Fruit fly (Drosophila melanogaster) whole organism, embryonic: ENCODE measurements around the gene Pisd.

Experiments used
- Ada2b ChIP-seq: fragments of 200-800 bp; sonication (Bioruptor generic); IDR thresholded peaks from 2 replicates; pipeline ENCODE4 v1.3.6; 2022; ENCODE audit warnings: missing biosample characterization, missing genetic modification characterization
- Atf3 ChIP-seq: fragments of 200-800 bp; sonication (Bioruptor generic); optimal IDR thresholded peaks from 3 replicates; lab custom pipeline; 2016; ENCODE audit warnings: missing biosample characterization, missing genetic modification characterization
- Atf6 ChIP-seq: fragments of 200-800 bp; sonication (Bioruptor generic); IDR thresholded peaks from 2 replicates; pipeline ENCODE4 v1.3.6; 2022; ENCODE audit warnings: missing biosample characterization, missing genetic modification characterization
- BEAF-32 ChIP-seq: fragments of 200-800 bp; sonication (Bioruptor generic); optimal IDR thresholded peaks from 3 replicates; lab custom pipeline; 2017; ENCODE audit warnings: missing biosample characterization, missing genetic modification characterization, mild to moderate bottlenecking, moderate library complexity, missing genetic modification reagents
- CG10209 ChIP-seq: fragments of 200-800 bp; sonication (Bioruptor generic); optimal IDR thresholded peaks from 3 replicates; lab custom pipeline; 2017; ENCODE audit warnings: missing biosample characterization, mild to moderate bottlenecking, missing genetic modification characterization, missing genetic modification reagents
- CG1024 ChIP-seq: fragments of 200-800 bp; sonication (Bioruptor generic); IDR thresholded peaks from 2 replicates; pipeline ENCODE4 v1.3.6; 2022; ENCODE audit warnings: missing biosample characterization, missing genetic modification characterization
- CG10462 ChIP-seq: fragments of 200-800 bp; sonication (Bioruptor generic); optimal IDR thresholded peaks from 2 replicates; lab custom pipeline; 2016; ENCODE audit warnings: missing biosample characterization, missing genetic modification characterization
- CG11456 ChIP-seq: fragments of 200-800 bp; sonication (Bioruptor generic); IDR thresholded peaks from 3 replicates; pipeline ENCODE4 v1.3.6; 2022; ENCODE audit warnings: missing biosample characterization, missing genetic modification characterization
- CG11695 ChIP-seq: fragments of 200-800 bp; sonication (Bioruptor generic); IDR thresholded peaks from 3 replicates; pipeline ENCODE4 v1.3.6; 2022; ENCODE audit warnings: missing biosample characterization, missing genetic modification characterization
- CG13894 ChIP-seq: fragments of 200-800 bp; sonication (Bioruptor generic); optimal IDR thresholded peaks from 3 replicates; lab custom pipeline; 2018; ENCODE audit warnings: missing biosample characterization, mild to moderate bottlenecking, missing genetic modification characterization, moderate library complexity
- CG2120 ChIP-seq: fragments of 200-800 bp; sonication (Bioruptor generic); optimal IDR thresholded peaks from 3 replicates; lab custom pipeline; 2016; ENCODE audit warnings: missing biosample characterization, missing genetic modification characterization
- CG2199 ChIP-seq: fragments of 200-800 bp; sonication (Bioruptor generic); IDR thresholded peaks from 3 replicates; pipeline ENCODE4 v1.3.6; 2022; ENCODE audit warnings: missing biosample characterization, missing genetic modification characterization
- CG31388 ChIP-seq: fragments of 200-800 bp; sonication (Bioruptor generic); optimal IDR thresholded peaks from 2 replicates; lab custom pipeline; 2016; ENCODE audit warnings: missing biosample characterization, missing genetic modification characterization
- CG32532 ChIP-seq: fragments of 200-800 bp; sonication (Bioruptor generic); IDR thresholded peaks from 2 replicates; pipeline ENCODE4 v1.3.6; 2022; ENCODE audit warnings: missing biosample characterization, missing genetic modification characterization
- CG3838 ChIP-seq: fragments of 200-800 bp; sonication (Bioruptor generic); optimal IDR thresholded peaks from 3 replicates; lab custom pipeline; 2016; ENCODE audit warnings: missing biosample characterization, missing genetic modification characterization
- CG42726 ChIP-seq: fragments of 200-800 bp; sonication (Bioruptor generic); IDR thresholded peaks from 2 replicates; pipeline ENCODE4 v1.3.6; 2022; ENCODE audit warnings: missing biosample characterization, missing genetic modification characterization; ENCODE audit not compliant: partially characterized antibody
- CG5953 ChIP-seq: fragments of 200-800 bp; sonication (Bioruptor generic); IDR thresholded peaks from 2 replicates; pipeline ENCODE4 v1.3.6; 2022; ENCODE audit warnings: missing biosample characterization, missing genetic modification characterization
- CG6272 ChIP-seq: fragments of 200-800 bp; sonication (Bioruptor generic); IDR thresholded peaks from 2 replicates; pipeline ENCODE4 v1.3.6; 2022; ENCODE audit warnings: missing biosample characterization, missing genetic modification characterization
- CG6813 ChIP-seq: fragments of 200-800 bp; sonication (Bioruptor generic); optimal IDR thresholded peaks from 2 replicates; lab custom pipeline; 2017; ENCODE audit warnings: missing biosample characterization, missing genetic modification characterization, mild to moderate bottlenecking, moderate library complexity, missing genetic modification reagents
- CTCF ChIP-seq: fragments of 200-800 bp; sonication (Bioruptor generic); optimal IDR thresholded peaks from 2 replicates; lab custom pipeline; 2017; ENCODE audit warnings: missing biosample characterization, mild to moderate bottlenecking, missing genetic modification characterization, moderate library complexity
- CrebB ChIP-seq: fragments of 200-800 bp; sonication (Bioruptor generic); optimal IDR thresholded peaks from 3 replicates; lab custom pipeline; 2018; ENCODE audit warnings: missing biosample characterization, mild to moderate bottlenecking, missing genetic modification characterization
- Dref ChIP-seq: fragments of 200-800 bp; sonication (Bioruptor generic); IDR thresholded peaks from 2 replicates; pipeline ENCODE4 v1.3.6; 2022; ENCODE audit warnings: missing biosample characterization, missing genetic modification characterization
- E2f2 ChIP-seq: fragments of 200-800 bp; sonication (Bioruptor generic); IDR thresholded peaks from 2 replicates; pipeline ENCODE4 v1.3.6; 2022; ENCODE audit warnings: missing biosample characterization, missing genetic modification characterization
- Hmr ChIP-seq: fragments of 200-800 bp; sonication (Bioruptor generic); optimal IDR thresholded peaks from 3 replicates; lab custom pipeline; 2017; ENCODE audit warnings: mild to moderate bottlenecking, missing biosample characterization, missing genetic modification reagents, missing genetic modification characterization
- Hr51 ChIP-seq, 2 experiments: fragments of 200-800 bp; sonication (Bioruptor generic); optimal IDR thresholded peaks; 2 replicates in 1 of 2; 3 replicates in 1 of 2; lab custom pipeline; 2016 to 2018; ENCODE audit warnings: missing biosample characterization in 2 of 2, missing genetic modification characterization in 2 of 2, mild to moderate bottlenecking in 1 of 2, moderate library complexity in 1 of 2
- Med ChIP-seq: fragments of 200-800 bp; sonication (Bioruptor generic); peaks from one replicate; lab custom pipeline; 2016; ENCODE audit warnings: missing biosample characterization, missing genetic modification characterization, mild to moderate bottlenecking, inconsistent platforms, moderate library complexity
- NfI ChIP-seq: fragments of 200-800 bp; sonication (Bioruptor generic); optimal IDR thresholded peaks from 3 replicates; lab custom pipeline; 2018; ENCODE audit warnings: missing biosample characterization, mild to moderate bottlenecking, missing genetic modification characterization, moderate library complexity
- Ptx1 ChIP-seq: fragments of 200-800 bp; sonication (Bioruptor generic); IDR thresholded peaks from 2 replicates; pipeline ENCODE4 v1.3.6; 2022; ENCODE audit warnings: missing biosample characterization, missing genetic modification characterization
- Sox100B ChIP-seq: fragments of 200-800 bp; sonication (Bioruptor generic); optimal IDR thresholded peaks from 3 replicates; lab custom pipeline; 2018; ENCODE audit warnings: missing biosample characterization, mild to moderate bottlenecking, missing genetic modification characterization
- Sox102F ChIP-seq: fragments of 200-800 bp; sonication (Bioruptor generic); optimal IDR thresholded peaks from 2 replicates; lab custom pipeline; 2018; ENCODE audit warnings: missing biosample characterization, mild to moderate bottlenecking, missing genetic modification characterization, moderate library complexity
- Sry-δ ChIP-seq: fragments of 200-800 bp; sonication (Bioruptor generic); optimal IDR thresholded peaks from 2 replicates; lab custom pipeline; 2016; ENCODE audit warnings: missing biosample characterization, missing genetic modification characterization
- Stat92E ChIP-seq, 3 experiments: fragments of >200 bp in 2 of 3; fragments of 200-800 bp in 1 of 3; sonication (Bioruptor generic) in 1 of 3; optimal IDR thresholded peaks; 2 replicates each; lab custom pipeline; 2017 to 2019; ENCODE audit warnings: missing biosample characterization in 3 of 3, missing genetic modification characterization in 3 of 3, mild to moderate bottlenecking in 1 of 3, moderate library complexity in 1 of 3
- ab ChIP-seq: fragments of 200-800 bp; sonication (Bioruptor generic); optimal IDR thresholded peaks from 2 replicates; lab custom pipeline; 2016; ENCODE audit warnings: missing biosample characterization, missing genetic modification characterization
- ara ChIP-seq: fragments of 200-800 bp; sonication (Bioruptor generic); IDR thresholded peaks from 2 replicates; pipeline ENCODE4 v1.3.6; 2022; ENCODE audit warnings: missing biosample characterization, missing genetic modification characterization
- ase ChIP-seq: fragments of 200-800 bp; sonication (Bioruptor generic); IDR thresholded peaks from 3 replicates; pipeline ENCODE4 v1.3.6; 2022; ENCODE audit warnings: missing biosample characterization, missing genetic modification characterization
- bsh ChIP-seq, 2 experiments: fragments of 200-800 bp; sonication (Bioruptor generic); optimal IDR thresholded peaks; 2 replicates each; lab custom pipeline; 2017 to 2018; ENCODE audit warnings: mild to moderate bottlenecking in 2 of 2, missing biosample characterization in 2 of 2, missing genetic modification characterization in 2 of 2, moderate library complexity in 1 of 2
- croc ChIP-seq: fragments of 200-800 bp; sonication (Bioruptor generic); conservative IDR thresholded peaks from 3 replicates; pipeline ENCODE4 v1.3.6; 2022; ENCODE audit warnings: missing biosample characterization, missing genetic modification characterization
- dmrt99B ChIP-seq: fragments of 200-800 bp; sonication (Bioruptor generic); optimal IDR thresholded peaks from 2 replicates; lab custom pipeline; 2018; ENCODE audit warnings: missing biosample characterization, mild to moderate bottlenecking, missing genetic modification characterization, moderate library complexity
- emc ChIP-seq: fragments of 200-800 bp; sonication (Bioruptor generic); optimal IDR thresholded peaks from 2 replicates; lab custom pipeline; 2016; ENCODE audit warnings: missing biosample characterization, missing genetic modification characterization
- fd3F ChIP-seq: fragments of 200-800 bp; sonication (Bioruptor generic); optimal IDR thresholded peaks from 2 replicates; lab custom pipeline; 2018; ENCODE audit warnings: missing biosample characterization, mild to moderate bottlenecking, missing genetic modification characterization, moderate library complexity
- fru ChIP-seq: fragments of >200 bp; optimal IDR thresholded peaks from 2 replicates; lab custom pipeline; 2017
- gem ChIP-seq: fragments of 200-800 bp; sonication (Bioruptor generic); optimal IDR thresholded peaks from 2 replicates; lab custom pipeline; 2019; ENCODE audit warnings: missing biosample characterization, mild to moderate bottlenecking, missing genetic modification characterization, moderate library complexity
- gfzf ChIP-seq: fragments of 200-800 bp; sonication (Bioruptor generic); optimal IDR thresholded peaks from 2 replicates; lab custom pipeline; 2016; ENCODE audit warnings: missing biosample characterization, mild to moderate bottlenecking, missing genetic modification characterization, moderate library complexity
- grau ChIP-seq: fragments of 200-800 bp; optimal IDR thresholded peaks from 3 replicates; lab custom pipeline; 2019; ENCODE audit warnings: missing biosample characterization, mild to moderate bottlenecking, missing genetic modification characterization, moderate library complexity
- knrl ChIP-seq: fragments of 200-800 bp; sonication (Bioruptor generic); IDR thresholded peaks from 3 replicates; pipeline ENCODE4 v1.3.6; 2022; ENCODE audit warnings: missing biosample characterization, missing genetic modification characterization; ENCODE audit not compliant: partially characterized antibody
- pho ChIP-seq: fragments of 200-800 bp; sonication (Bioruptor generic); optimal IDR thresholded peaks from 2 replicates; lab custom pipeline; 2016; ENCODE audit warnings: missing biosample characterization, missing genetic modification characterization
- pnt ChIP-seq: fragments of 200-800 bp; sonication (Bioruptor generic); optimal IDR thresholded peaks from 3 replicates; lab custom pipeline; 2016; ENCODE audit warnings: missing biosample characterization, missing genetic modification characterization
- row ChIP-seq: fragments of 200-800 bp; sonication (Bioruptor generic); IDR thresholded peaks from 3 replicates; pipeline ENCODE4 v1.3.6; 2022; ENCODE audit warnings: missing biosample characterization, missing genetic modification characterization
- sens-2 ChIP-seq: fragments of 200-800 bp; sonication (Bioruptor generic); IDR thresholded peaks from 2 replicates; pipeline ENCODE4 v1.3.6; 2022; ENCODE audit warnings: missing biosample characterization, missing genetic modification characterization
- slou ChIP-seq: fragments of 200-800 bp; sonication (Bioruptor generic); optimal IDR thresholded peaks from 3 replicates; lab custom pipeline; 2016; ENCODE audit warnings: missing biosample characterization, missing genetic modification characterization

The Pisd gene

dm6 chr3R:24068830-24069229, 18.2 kb downstream of the Pisd start (continued):
- TF ChIP-seq Atf6 (GFP tag; lab: Robert Waterston, UW): 0 out of 2 replicates have a peak, but pooled peaks have one; percentile 25
- TF ChIP-seq CG10209 (GFP tag; lab: Kevin White, UChicago): peak; percentile 23
- peak; percentile 12 for TF ChIP-seq fd3F (GFP tag; lab: Kevin White, UChicago)
- TF ChIP-seq CG32532: peak; percentile 57; the same call in 1 of the 2 replicates
- peak; percentile 30 for TF ChIP-seq Hmr
- no peak for TF ChIP-seq ara (GFP tag; lab: Robert Waterston, UW)
- TF ChIP-seq CG31388: no peak
- TF ChIP-seq sens-2 (GFP tag; lab: Robert Waterston, UW): no peak
- TF ChIP-seq Med (GFP tag; lab: Kevin White, UChicago): peak; percentile 64
- peak; percentile 6 for TF ChIP-seq pho (GFP tag; lab: Kevin White, UChicago)
- no peak for TF ChIP-seq CG5953 (GFP tag; lab: Robert Waterston, UW)
- TF ChIP-seq dmrt99B (tag; lab: Kevin White, UChicago): no peak
- peak; percentile 49 for TF ChIP-seq grau (tag; lab: Kevin White, UChicago)
- TF ChIP-seq Stat92E (GFP tag; optimal IDR thresholded peaks at IDR 0.05; lab: Kevin White, UChicago): no peak
- TF ChIP-seq CrebB: no peak

DNA sequence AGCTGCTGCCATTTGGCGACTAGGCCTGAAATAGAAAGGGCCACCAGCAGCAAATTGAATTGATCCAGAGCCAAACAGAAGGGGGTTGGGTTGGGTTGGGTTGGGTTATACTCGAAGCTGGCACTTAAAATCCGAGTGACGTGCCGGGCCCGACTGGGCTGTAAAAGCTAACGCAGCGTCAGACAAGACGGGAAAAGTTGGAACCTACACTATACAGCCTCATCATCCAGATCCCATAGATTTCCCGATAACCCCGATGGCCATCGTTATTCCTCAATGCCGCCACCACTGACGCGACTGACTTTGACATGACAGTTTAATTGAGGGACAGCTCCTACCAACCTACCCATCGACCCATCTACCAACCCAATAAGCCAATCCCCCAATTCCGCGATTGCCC, 19.4 kb downstream of the Pisd start:
- TF ChIP-seq emc (GFP tag; lab: Kevin White, UChicago): no peak
- no peak for TF ChIP-seq CG2120
- no peak for TF ChIP-seq knrl
- peak; percentile 96 for TF ChIP-seq CG13894 (tag; lab: Kevin White, UChicago)

DNA sequence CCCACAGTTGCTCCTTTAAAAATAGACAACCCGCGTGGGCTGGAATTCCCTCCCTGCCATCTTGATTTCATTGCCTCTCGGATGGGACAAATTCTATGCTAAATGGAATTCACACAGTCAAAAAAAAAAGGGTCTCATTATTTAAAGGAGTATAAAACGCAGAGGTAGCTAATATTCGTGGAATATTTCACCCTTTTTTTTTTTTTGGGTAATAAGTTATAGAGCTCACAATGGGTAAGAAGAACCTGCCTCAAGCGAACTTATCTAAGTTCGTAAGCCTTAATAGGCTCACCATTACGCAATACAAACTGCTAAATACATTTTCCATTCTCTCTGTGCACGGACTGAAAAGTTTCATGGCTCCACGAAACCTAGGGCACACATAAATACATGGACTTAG, 23.1 kb downstream of the Pisd start:
- TF ChIP-seq ab (GFP tag; lab: Kevin White, UChicago): no peak
- no peak for TF ChIP-seq Dref (GFP tag; lab: Robert Waterston, UW)
- no peak for TF ChIP-seq gfzf (GFP tag; lab: Kevin White, UChicago)
- TF ChIP-seq fru (lab: Kevin White, UChicago): no peak
- TF ChIP-seq Sox102F: no peak
- peak; percentile 60 for TF ChIP-seq CG2120
- TF ChIP-seq gem (tag; lab: Kevin White, UChicago): peak; percentile 28
- TF ChIP-seq CG3838: no peak
- TF ChIP-seq CG2199 (GFP tag; lab: Robert Waterston, UW): no peak
- TF ChIP-seq CG11456: peak; percentile 8; the same call in 1 of the 3 replicates
- peak in 1 of 2 experiments; percentile 27 for TF ChIP-seq Hr51 (GFP tag; optimal IDR thresholded peaks at IDR 0.05; lab: Kevin White, UChicago)
- TF ChIP-seq bsh (GFP tag; optimal IDR thresholded peaks at IDR 0.05; lab: Kevin White, UChicago): no peak
- TF ChIP-seq CG1024 (GFP tag; lab: Robert Waterston, UW): no peak
- no peak for TF ChIP-seq CG10462 (GFP tag; lab: Kevin White, UChicago)
- no peak for TF ChIP-seq CTCF (GFP tag; lab: Kevin White, UChicago)
- no peak for TF ChIP-seq slou (GFP tag; lab: Kevin White, UChicago)
- TF ChIP-seq croc (GFP tag; lab: Robert Waterston, UW): no peak
- TF ChIP-seq CG6272 (GFP tag; lab: Robert Waterston, UW): no peak
- peak; percentile 1 for TF ChIP-seq CG6813 (GFP tag; lab: Kevin White, UChicago)
- TF ChIP-seq Ada2b (GFP tag; lab: Robert Waterston, UW): peak; percentile 5; the same call in 1 of the 2 replicates
- TF ChIP-seq Sox100B: no peak
- TF ChIP-seq row: peak; percentile 54; the same call in 2 of the 3 replicates
- 0 out of 2 replicates have a peak, but pooled peaks have one; percentile 26 for TF ChIP-seq Ptx1 (GFP tag; lab: Robert Waterston, UW)
- TF ChIP-seq Sry-δ (GFP tag; lab: Kevin White, UChicago): no peak
- no peak for TF ChIP-seq BEAF-32
- no peak for TF ChIP-seq CG11695
- TF ChIP-seq CG42726 (GFP tag; lab: Robert Waterston, UW): no peak
- no peak for TF ChIP-seq Atf3
- no peak for TF ChIP-seq pnt (GFP tag; lab: Kevin White, UChicago)
- no peak for TF ChIP-seq E2f2 (GFP tag; lab: Robert Waterston, UW)
- TF ChIP-seq NfI (GFP tag; lab: Kevin White, UChicago): peak; percentile 26
- no peak for TF ChIP-seq ase (GFP tag; lab: Robert Waterston, UW)
